Fruit fly (Drosophila melanogaster): Measurements from ENCODE around the gene CG3436.
A peak's percentile ranks its signal among the peaks of the same experiment; 100 is the strongest.

- TF ChIP-seq chm (GFP tag; IDR thresholded peaks at IDR 0.05) (no peak), eve (GFP tag; optimal IDR thresholded peaks at IDR 0.05) (peak in 1 of 2 experiments; percentile 19), CG12659 (GFP tag; optimal IDR thresholded peaks at IDR 0.05) (no peak), CG11560 (tag; IDR thresholded peaks at IDR 0.05) (no peak), fu2 (GFP tag; optimal IDR thresholded peaks at IDR 0.05) (no peak), Blimp-1 (GFP tag; optimal IDR thresholded peaks at IDR 0.05) (no peak), CG17186 (GFP tag; optimal IDR thresholded peaks at IDR 0.05) (no peak), ATbp (GFP tag; optimal IDR thresholded peaks at IDR 0.05) (no peak), lab (GFP tag; optimal IDR thresholded peaks at IDR 0.05) (peak; percentile 46), CG17612 (GFP tag; IDR thresholded peaks at IDR 0.05) (no peak), CG30403 (GFP tag; optimal IDR thresholded peaks at IDR 0.05) (no peak), HmgZ (tag; optimal IDR thresholded peaks at IDR 0.05) (no peak), CG9215 (GFP tag; IDR thresholded peaks at IDR 0.05) (no peak), stc (GFP tag; IDR thresholded peaks at IDR 0.05) (no peak)
Observed at dm6 chr2L:171499-172250, 15.8 kb downstream of the CG3436 start.

Measured in whole organism, embryonic.